Worm (Caenorhabditis elegans): ENCODE results near the gene R08F11.4.

DNA sequence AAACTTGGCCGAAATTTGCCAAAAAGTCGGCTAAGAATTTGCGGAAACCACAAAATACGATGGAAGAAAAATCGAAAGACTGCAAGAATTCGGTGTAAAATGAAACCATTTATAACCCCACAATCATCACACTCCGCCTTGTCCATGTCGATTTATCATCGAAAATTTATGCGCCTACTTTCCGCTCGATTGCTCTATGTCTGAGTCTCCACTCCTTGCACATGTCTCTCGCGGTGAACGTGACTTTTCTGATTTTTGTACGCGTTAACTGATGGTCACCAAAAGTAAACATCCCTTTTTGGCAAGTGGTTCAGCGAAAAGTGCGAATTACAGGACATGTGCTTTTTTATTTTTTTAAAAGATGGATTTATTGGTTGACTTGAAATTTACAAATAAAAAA is 28.4 kb downstream of the R08F11.4 start:
- TF ChIP-seq him-1 (tag; optimal IDR thresholded peaks at IDR 0.05) (no peak), dao-5 (tag; optimal IDR thresholded peaks at IDR 0.05) (no peak)

All from whole organism, L4/young adult.